Worm (Caenorhabditis elegans) whole organism, young adult: ENCODE data around the gene ska-3.

Experiments used
- B0019.2 ChIP-seq: fragments of 200-800 bp; sonication (Bioruptor generic); conservative IDR thresholded peaks from 2 replicates; pipeline ENCODE4 v1.3.6; 2022; ENCODE audit warnings: missing genetic modification reagents, missing genetic modification characterization, missing compliant biosample characterization
- B0035.1 ChIP-seq: sonication (generic microtip); optimal IDR thresholded peaks from 2 replicates; lab custom pipeline; 2016; ENCODE audit warnings: missing genetic modification characterization, mild to moderate bottlenecking, missing compliant biosample characterization, missing genotype, missing genetic modification reagents
- D2030.7 ChIP-seq: fragments of 200-800 bp; sonication (Bioruptor generic); IDR thresholded peaks from 2 replicates; pipeline ENCODE4 v1.3.6; 2022; ENCODE audit warnings: missing genetic modification reagents, missing genetic modification characterization, missing compliant biosample characterization
- F22D6.2 ChIP-seq: sonication (generic microtip); optimal IDR thresholded peaks from 2 replicates; lab custom pipeline; 2016; ENCODE audit warnings: mild to moderate bottlenecking, missing genetic modification characterization, missing compliant biosample characterization
- F33H1.4 ChIP-seq: fragments of 200-800 bp; sonication (Bioruptor generic); IDR thresholded peaks from 2 replicates; pipeline ENCODE4 v1.3.6; 2022; ENCODE audit warnings: missing genetic modification reagents, missing genetic modification characterization, missing compliant biosample characterization
- F39B2.1 ChIP-seq: fragments of 200-800 bp; sonication (Bioruptor generic); IDR thresholded peaks from 2 replicates; pipeline ENCODE4 v1.3.6; 2022; ENCODE audit warnings: missing genetic modification reagents, missing genetic modification characterization, missing compliant biosample characterization
- F57A8.1 ChIP-seq: fragments of 200-800 bp; sonication (Bioruptor generic); optimal IDR thresholded peaks from 2 replicates; lab custom pipeline; 2018; ENCODE audit warnings: mild to moderate bottlenecking, missing genetic modification characterization, moderate library complexity, missing compliant biosample characterization
- F57C9.4 ChIP-seq: sonication (generic microtip); optimal IDR thresholded peaks from 2 replicates; lab custom pipeline; 2017; ENCODE audit warnings: mild to moderate bottlenecking, missing genetic modification characterization, missing compliant biosample characterization
- K11D2.4 ChIP-seq: fragments of 200-800 bp; sonication (Bioruptor generic); IDR thresholded peaks from 2 replicates; pipeline ENCODE4 v1.3.6; 2022; ENCODE audit warnings: missing genetic modification reagents, missing genetic modification characterization, missing compliant biosample characterization
- T07F8.4 ChIP-seq: sonication (generic microtip); optimal IDR thresholded peaks from 2 replicates; lab custom pipeline; 2016; ENCODE audit warnings: mild to moderate bottlenecking, missing genetic modification characterization, moderate library complexity, missing compliant biosample characterization
- Y53F4B.3 ChIP-seq: fragments of 200-800 bp; sonication (Bioruptor generic); IDR thresholded peaks from 2 replicates; pipeline ENCODE4 v1.3.6; 2022; ENCODE audit warnings: missing genetic modification reagents, missing genetic modification characterization, missing compliant biosample characterization
- Y56A3A.18 ChIP-seq: fragments of 200-800 bp; sonication (Bioruptor generic); IDR thresholded peaks from 2 replicates; pipeline ENCODE4 v1.3.6; 2022; ENCODE audit warnings: missing genetic modification reagents, missing genetic modification characterization, missing compliant biosample characterization
- ZK185.1 ChIP-seq: sonication (generic microtip); optimal IDR thresholded peaks from 2 replicates; lab custom pipeline; 2016; ENCODE audit warnings: mild to moderate bottlenecking, missing genetic modification characterization, missing compliant biosample characterization; ENCODE audit not compliant: poor library complexity, severe bottlenecking
- aptf-3 ChIP-seq: fragments of 200-800 bp; sonication (Bioruptor generic); IDR thresholded peaks from 2 replicates; pipeline ENCODE4 v1.3.6; 2022; ENCODE audit warnings: missing genetic modification characterization, missing compliant biosample characterization
- atf-7 ChIP-seq: sonication (generic microtip); optimal IDR thresholded peaks from 2 replicates; lab custom pipeline; 2017; ENCODE audit warnings: mild to moderate bottlenecking, missing genetic modification characterization, missing compliant biosample characterization
- bed-2 ChIP-seq: fragments of 200-800 bp; sonication (Bioruptor generic); IDR thresholded peaks from 2 replicates; pipeline ENCODE4 v1.3.6; 2022; ENCODE audit warnings: missing genetic modification reagents, missing genetic modification characterization, missing compliant biosample characterization
- cebp-1 ChIP-seq, 2 experiments: fragments of 200-800 bp in 1 of 2; sonication (Bioruptor generic) in 1 of 2; sonication (generic microtip) in 1 of 2; IDR thresholded peaks in 1 of 2; optimal IDR thresholded peaks in 1 of 2; 2 replicates each; pipeline versions ENCODE4 v1.3.6 to Lab custom; 2017 to 2022; ENCODE audit warnings: missing compliant biosample characterization in 2 of 2, missing genetic modification characterization in 2 of 2, mild to moderate bottlenecking in 1 of 2, missing genetic modification reagents in 1 of 2, moderate library complexity in 1 of 2
- ceh-40 ChIP-seq: fragments of 200-800 bp; sonication (Bioruptor generic); IDR thresholded peaks from 2 replicates; pipeline ENCODE4 v1.3.6; 2022; ENCODE audit warnings: missing genetic modification characterization, missing compliant biosample characterization
- ceh-58 ChIP-seq: fragments of 200-800 bp; sonication (Bioruptor generic); IDR thresholded peaks from 2 replicates; pipeline ENCODE4 v1.3.6; 2022; ENCODE audit warnings: missing genetic modification characterization, missing compliant biosample characterization
- ceh-91 ChIP-seq: fragments of 200-800 bp; sonication (Bioruptor generic); IDR thresholded peaks from 2 replicates; pipeline ENCODE4 v1.3.6; 2022; ENCODE audit warnings: missing genetic modification reagents, missing genetic modification characterization, missing compliant biosample characterization
- dox-1 ChIP-seq: fragments of 200-800 bp; sonication (Bioruptor generic); IDR thresholded peaks from 2 replicates; pipeline ENCODE4 v1.3.6; 2022; ENCODE audit warnings: missing genetic modification reagents, missing genetic modification characterization, missing compliant biosample characterization
- dpff-1 ChIP-seq: sonication (generic microtip); optimal IDR thresholded peaks from 2 replicates; lab custom pipeline; 2017; ENCODE audit warnings: mild to moderate bottlenecking, missing genetic modification characterization, missing compliant biosample characterization
- dpl-1 ChIP-seq: fragments of 150-350 bp; optimal IDR thresholded peaks from 2 replicates; lab custom pipeline; 2014; ENCODE audit warnings: missing biosample characterization, missing genetic modification reagents, missing genetic modification characterization
- egl-18 ChIP-seq: fragments of 200-800 bp; sonication (Bioruptor generic); IDR thresholded peaks from 2 replicates; pipeline ENCODE4 v1.3.6; 2022; ENCODE audit warnings: missing genetic modification reagents, missing genetic modification characterization, missing compliant biosample characterization
- egrh-3 ChIP-seq: fragments of 200-800 bp; sonication (Bioruptor generic); IDR thresholded peaks from 2 replicates; pipeline ENCODE4 v1.3.6; 2022; ENCODE audit warnings: missing genetic modification reagents, missing genetic modification characterization, missing compliant biosample characterization
- ets-4 ChIP-seq: fragments of 200-800 bp; sonication (Bioruptor generic); optimal IDR thresholded peaks from 2 replicates; lab custom pipeline; 2018; ENCODE audit warnings: mild to moderate bottlenecking, missing genetic modification characterization, missing compliant biosample characterization
- fkh-3 ChIP-seq: sonication (generic microtip); optimal IDR thresholded peaks from 2 replicates; lab custom pipeline; 2016; ENCODE audit warnings: mild to moderate bottlenecking, missing genetic modification characterization, missing compliant biosample characterization
- gei-17 ChIP-seq: fragments of 200-800 bp; sonication (Bioruptor generic); optimal IDR thresholded peaks from 2 replicates; lab custom pipeline; 2018; ENCODE audit warnings: mild to moderate bottlenecking, missing genetic modification characterization, missing compliant biosample characterization
- him-1 ChIP-seq: sonication (generic microtip); optimal IDR thresholded peaks from 2 replicates; lab custom pipeline; 2016; ENCODE audit warnings: missing genotype, missing genetic modification reagents, missing genetic modification characterization, missing compliant biosample characterization
- hmg-1.2 ChIP-seq: fragments of 200-800 bp; sonication (Bioruptor generic); IDR thresholded peaks from 2 replicates; pipeline ENCODE4 v1.3.6; 2022; ENCODE audit warnings: missing genetic modification reagents, missing genetic modification characterization, missing compliant biosample characterization
- hrde-1 ChIP-seq: sonication (generic microtip); optimal IDR thresholded peaks from 2 replicates; lab custom pipeline; 2016; ENCODE audit warnings: missing genetic modification characterization, mild to moderate bottlenecking, missing compliant biosample characterization, moderate library complexity, missing genotype, missing genetic modification reagents, borderline replicate concordance
- let-607 ChIP-seq, 2 experiments: fragments of 200-800 bp in 1 of 2; sonication (Bioruptor generic) in 1 of 2; sonication (generic microtip) in 1 of 2; optimal IDR thresholded peaks; 2 replicates each; lab custom pipeline; 2016 to 2018; ENCODE audit warnings: mild to moderate bottlenecking in 2 of 2, missing compliant biosample characterization in 2 of 2, missing genetic modification characterization in 2 of 2, moderate library complexity in 2 of 2, missing genotype in 1 of 2
- lsl-1 ChIP-seq: fragments of 200-800 bp; sonication (Bioruptor generic); optimal IDR thresholded peaks from 2 replicates; lab custom pipeline; 2018; ENCODE audit warnings: mild to moderate bottlenecking, missing genetic modification characterization, moderate library complexity, missing compliant biosample characterization
- madf-3 ChIP-seq: fragments of 200-800 bp; sonication (Bioruptor generic); IDR thresholded peaks from 2 replicates; pipeline ENCODE4 v1.3.6; 2022; ENCODE audit warnings: missing genetic modification reagents, missing genetic modification characterization, missing compliant biosample characterization
- mcd-1 ChIP-seq: fragments of 200-800 bp; sonication (Bioruptor generic); IDR thresholded peaks from 2 replicates; pipeline ENCODE4 v1.3.6; 2022; ENCODE audit warnings: missing genetic modification reagents, missing genetic modification characterization, missing compliant biosample characterization
- nfya-2 ChIP-seq: fragments of 200-800 bp; sonication (Bioruptor generic); IDR thresholded peaks from 2 replicates; pipeline ENCODE4 v1.3.6; 2022; ENCODE audit warnings: missing genetic modification reagents, missing genetic modification characterization, missing compliant biosample characterization
- nfyb-1 ChIP-seq: fragments of 200-800 bp; sonication (Bioruptor generic); IDR thresholded peaks from 2 replicates; pipeline ENCODE4 v1.3.6; 2022; ENCODE audit warnings: missing genetic modification reagents, missing genetic modification characterization, missing compliant biosample characterization
- nhr-120 ChIP-seq: fragments of 200-800 bp; sonication (Bioruptor generic); IDR thresholded peaks from 2 replicates; pipeline ENCODE4 v1.3.6; 2022; ENCODE audit warnings: missing genetic modification characterization, missing compliant biosample characterization
- nhr-90 ChIP-seq: sonication (generic microtip); optimal IDR thresholded peaks from 2 replicates; lab custom pipeline; 2016; ENCODE audit warnings: missing genotype, mild to moderate bottlenecking, missing genetic modification characterization, missing compliant biosample characterization
- pbrm-1 ChIP-seq: fragments of 200-800 bp; sonication (Bioruptor generic); IDR thresholded peaks from 2 replicates; pipeline ENCODE4 v1.3.6; 2022; ENCODE audit warnings: missing genetic modification reagents, missing genetic modification characterization, missing compliant biosample characterization
- rcor-1 ChIP-seq: fragments of 200-800 bp; sonication (Bioruptor generic); IDR thresholded peaks from 2 replicates; pipeline ENCODE4 v1.3.6; 2022; ENCODE audit warnings: missing genetic modification reagents, missing genetic modification characterization, missing compliant biosample characterization
- sdz-38 ChIP-seq: sonication (generic microtip); optimal IDR thresholded peaks from 2 replicates; lab custom pipeline; 2016; ENCODE audit warnings: missing genotype, missing genetic modification characterization, missing compliant biosample characterization
- tlf-1 ChIP-seq: fragments of 200-800 bp; sonication (Bioruptor generic); optimal IDR thresholded peaks from 2 replicates; lab custom pipeline; 2018; ENCODE audit warnings: mild to moderate bottlenecking, missing genetic modification characterization, missing compliant biosample characterization
- unc-130 ChIP-seq: sonication (generic microtip); optimal IDR thresholded peaks from 2 replicates; lab custom pipeline; 2016; ENCODE audit warnings: missing genetic modification reagents, missing genetic modification characterization, missing compliant biosample characterization
- unc-62 ChIP-seq: fragments of 150-350 bp; optimal IDR thresholded peaks from 2 replicates; lab custom pipeline; 2014; ENCODE audit warnings: missing biosample characterization, missing genetic modification reagents, missing genetic modification characterization
- zfh-2 ChIP-seq: fragments of 200-800 bp; sonication (Bioruptor generic); conservative IDR thresholded peaks from 2 replicates; pipeline ENCODE4 v1.3.6; 2022; ENCODE audit warnings: missing genetic modification reagents, missing genetic modification characterization, missing compliant biosample characterization
- ztf-18 ChIP-seq: sonication (generic microtip); optimal IDR thresholded peaks from 2 replicates; lab custom pipeline; 2016; ENCODE audit warnings: missing genotype, mild to moderate bottlenecking, missing genetic modification characterization, missing compliant biosample characterization
- ztf-26 ChIP-seq: sonication (generic microtip); optimal IDR thresholded peaks from 2 replicates; lab custom pipeline; 2017; ENCODE audit warnings: missing genetic modification characterization, missing compliant biosample characterization
- ztf-28 ChIP-seq: fragments of 200-800 bp; sonication (Bioruptor generic); IDR thresholded peaks from 2 replicates; pipeline ENCODE4 v1.3.6; 2022; ENCODE audit warnings: missing genetic modification reagents, missing genetic modification characterization, missing compliant biosample characterization

The ska-3 gene

ce11 chrIII:5663521-5663920, 15.3 kb downstream of the ska-3 start (continued):
- TF ChIP-seq dpl-1 (GFP tag; lab: Kevin White, UChicago) (peak; percentile 95), lsl-1 (GFP tag; lab: Kevin White, UChicago) (peak; percentile 100), B0019.2 (GFP tag; lab: Robert Waterston, UW) (peak; percentile 85), ceh-58 (GFP tag; lab: Robert Waterston, UW) (no peak), unc-130 (peak; percentile 89), dox-1 (peak; percentile 86), nfya-2 (GFP tag; lab: Robert Waterston, UW) (no peak), hrde-1 (tag; lab: Kevin White, UChicago) (peak; percentile 56), ztf-18 (tag; lab: Kevin White, UChicago) (peak; percentile 27), F57C9.4 (no peak), F57A8.1 (GFP tag; lab: Kevin White, UChicago) (no peak), nhr-120 (GFP tag; lab: Robert Waterston, UW) (no peak), unc-62 (GFP tag; lab: Kevin White, UChicago) (no peak), ets-4 (GFP tag; lab: Kevin White, UChicago) (no peak), ztf-28 (no peak), Y56A3A.18 (GFP tag; lab: Robert Waterston, UW) (no peak), pbrm-1 (peak; percentile 72; the same call in 1 of the 2 replicates), K11D2.4 (GFP tag; lab: Robert Waterston, UW) (no peak), rcor-1 (GFP tag; lab: Robert Waterston, UW) (peak; percentile 86), sdz-38 (tag; lab: Kevin White, UChicago) (no peak), F22D6.2 (tag; lab: Kevin White, UChicago) (no peak), ceh-40 (no peak), zfh-2 (no peak), egrh-3 (GFP tag; lab: Robert Waterston, UW) (no peak), nfyb-1 (GFP tag; lab: Robert Waterston, UW) (no peak), fkh-3 (tag; lab: Kevin White, UChicago) (no peak), F39B2.1 (GFP tag; lab: Robert Waterston, UW) (no peak), hmg-1.2 (GFP tag; lab: Robert Waterston, UW) (peak; percentile 59; the same call in 1 of the 2 replicates), gei-17 (no peak), mcd-1 (peak; percentile 66), dpff-1 (tag; lab: Kevin White, UChicago) (no peak), nhr-90 (tag; lab: Kevin White, UChicago) (no peak), madf-3 (GFP tag; lab: Robert Waterston, UW) (peak; percentile 56; the same call in 1 of the 2 replicates), let-607 (tag; optimal IDR thresholded peaks at IDR 0.05; lab: Kevin White, UChicago) (no peak), F33H1.4 (GFP tag; lab: Robert Waterston, UW) (peak; percentile 99), aptf-3 (GFP tag; lab: Robert Waterston, UW) (no peak), ztf-26 (tag; lab: Kevin White, UChicago) (no peak), egl-18 (GFP tag; lab: Robert Waterston, UW) (no peak), cebp-1 (GFP tag; IDR thresholded peaks at IDR 0.05; lab: Robert Waterston, UW) (no peak), cebp-1 (tag; optimal IDR thresholded peaks at IDR 0.05; lab: Kevin White, UChicago) (no peak), him-1 (no peak), tlf-1 (GFP tag; lab: Kevin White, UChicago) (peak; percentile 82), D2030.7 (peak; percentile 93), ceh-91 (GFP tag; lab: Robert Waterston, UW) (peak; percentile 97), ZK185.1 (tag; lab: Kevin White, UChicago) (no peak), B0035.1 (tag; lab: Kevin White, UChicago) (no peak), atf-7 (no peak), Y53F4B.3 (no peak), T07F8.4 (tag; lab: Kevin White, UChicago) (no peak), bed-2 (GFP tag; lab: Robert Waterston, UW) (no peak)
